Fruit fly (Drosophila melanogaster) whole organism, prepupa: ENCODE results near the gene Coa8.

Source experiments
- CG10669 ChIP-seq: fragments of 200-800 bp; sonication (Bioruptor generic); optimal IDR thresholded peaks from 3 replicates; lab custom pipeline; 2018; ENCODE audit warnings: missing biosample characterization, mild to moderate bottlenecking, missing genetic modification characterization, moderate library complexity
- CG1621 ChIP-seq: fragments of 200-800 bp; sonication (Bioruptor generic); optimal IDR thresholded peaks from 3 replicates; lab custom pipeline; 2018; ENCODE audit warnings: missing biosample characterization, mild to moderate bottlenecking, missing genetic modification characterization
- CG3032 ChIP-seq: fragments of 200-800 bp; optimal IDR thresholded peaks from 2 replicates; lab custom pipeline; 2019; ENCODE audit warnings: missing biosample characterization, mild to moderate bottlenecking, missing genetic modification characterization, moderate library complexity
- CG32006 ChIP-seq: fragments of 200-800 bp; sonication (Bioruptor generic); optimal IDR thresholded peaks from 3 replicates; lab custom pipeline; 2017; ENCODE audit warnings: missing biosample characterization, mild to moderate bottlenecking, missing genetic modification characterization
- CG6163 ChIP-seq: fragments of 200-800 bp; sonication (Bioruptor generic); IDR thresholded peaks from 3 replicates; pipeline ENCODE4 v1.3.6; 2022; ENCODE audit warnings: missing biosample characterization, missing genetic modification characterization
- CG6808 ChIP-seq: fragments of 200-800 bp; sonication (Bioruptor generic); optimal IDR thresholded peaks from 3 replicates; lab custom pipeline; 2017; ENCODE audit warnings: missing biosample characterization, missing genetic modification characterization, mild to moderate bottlenecking, moderate library complexity, missing genetic modification reagents
- CG7368 ChIP-seq: fragments of 200-800 bp; sonication (Bioruptor generic); optimal IDR thresholded peaks from 3 replicates; lab custom pipeline; 2016; ENCODE audit warnings: missing biosample characterization, missing genetic modification characterization
- CG8119 ChIP-seq: fragments of 200-800 bp; sonication (Bioruptor generic); IDR thresholded peaks from 3 replicates; pipeline ENCODE4 v1.3.6; 2022; ENCODE audit warnings: missing biosample characterization, missing genetic modification characterization
- CG9139 ChIP-seq: fragments of 200-800 bp; sonication (Bioruptor generic); optimal IDR thresholded peaks from 3 replicates; lab custom pipeline; 2017; ENCODE audit warnings: missing biosample characterization, mild to moderate bottlenecking, missing genetic modification characterization
- Eip75B ChIP-seq: fragments of 200-800 bp; sonication (Bioruptor generic); optimal IDR thresholded peaks from 3 replicates; lab custom pipeline; 2016; ENCODE audit warnings: missing biosample characterization, missing genetic modification characterization
- Eip78C ChIP-seq: fragments of 200-800 bp; sonication (Bioruptor generic); peaks from one replicate; lab custom pipeline; 2016; ENCODE audit warnings: missing biosample characterization, missing genetic modification characterization
- Ets96B ChIP-seq: fragments of 200-800 bp; optimal IDR thresholded peaks from 2 replicates; lab custom pipeline; 2019; ENCODE audit warnings: missing biosample characterization, mild to moderate bottlenecking, missing genetic modification characterization, moderate library complexity
- Gug ChIP-seq: fragments of 200-800 bp; sonication (Bioruptor generic); IDR thresholded peaks from 2 replicates; pipeline ENCODE4 v1.3.6; 2022; ENCODE audit warnings: missing biosample characterization, missing genetic modification characterization
- Hr39 ChIP-seq: fragments of 200-800 bp; sonication (Bioruptor generic); optimal IDR thresholded peaks from 2 replicates; lab custom pipeline; 2016; ENCODE audit warnings: missing biosample characterization, missing genetic modification characterization
- Lpt ChIP-seq: fragments of 200-800 bp; sonication (Bioruptor generic); optimal IDR thresholded peaks from 3 replicates; lab custom pipeline; 2016; ENCODE audit warnings: missing biosample characterization, missing genetic modification characterization
- Sox102F ChIP-seq: fragments of 200-800 bp; sonication (Bioruptor generic); optimal IDR thresholded peaks from 2 replicates; lab custom pipeline; 2016; ENCODE audit warnings: missing biosample characterization, mild to moderate bottlenecking, missing genetic modification characterization
- Sox15 ChIP-seq: fragments of 200-800 bp; sonication (Bioruptor generic); optimal IDR thresholded peaks from 3 replicates; lab custom pipeline; 2016; ENCODE audit warnings: missing biosample characterization, missing genetic modification characterization
- acj6 ChIP-seq: fragments of 200-800 bp; sonication (Bioruptor generic); optimal IDR thresholded peaks from 3 replicates; lab custom pipeline; 2016; ENCODE audit warnings: missing biosample characterization, missing genetic modification characterization
- dac ChIP-seq: fragments of 200-800 bp; sonication (Bioruptor generic); optimal IDR thresholded peaks from 2 replicates; lab custom pipeline; 2017; ENCODE audit warnings: missing biosample characterization, mild to moderate bottlenecking, missing genetic modification characterization
- dsx ChIP-seq: fragments of 200-800 bp; optimal IDR thresholded peaks from 3 replicates; lab custom pipeline; 2019; ENCODE audit warnings: missing biosample characterization, mild to moderate bottlenecking, missing genetic modification characterization, moderate library complexity; ENCODE audit not compliant: poor library complexity, severe bottlenecking
- eg ChIP-seq: fragments of 200-800 bp; sonication (Bioruptor generic); IDR thresholded peaks from 3 replicates; pipeline ENCODE4 v1.3.6; 2022; ENCODE audit warnings: missing biosample characterization, missing genetic modification characterization
- esn ChIP-seq: fragments of 200-800 bp; sonication (Bioruptor generic); optimal IDR thresholded peaks from 2 replicates; lab custom pipeline; 2016; ENCODE audit warnings: missing biosample characterization, mild to moderate bottlenecking, missing genetic modification characterization, moderate library complexity
- fkh ChIP-seq: fragments of 200-800 bp; sonication (Bioruptor generic); optimal IDR thresholded peaks from 3 replicates; lab custom pipeline; 2017; ENCODE audit warnings: missing biosample characterization, mild to moderate bottlenecking, missing genetic modification characterization, moderate library complexity
- net ChIP-seq: fragments of 200-800 bp; sonication (Bioruptor generic); optimal IDR thresholded peaks from 3 replicates; lab custom pipeline; 2016; ENCODE audit warnings: missing biosample characterization, missing genetic modification characterization
- pdm3 ChIP-seq: fragments of 200-800 bp; sonication (Bioruptor generic); optimal IDR thresholded peaks from 3 replicates; lab custom pipeline; 2016; ENCODE audit warnings: missing biosample characterization, missing genetic modification characterization
- spab ChIP-seq: fragments of 200-800 bp; sonication (Bioruptor generic); optimal IDR thresholded peaks from 2 replicates; lab custom pipeline; 2017; ENCODE audit warnings: missing biosample characterization, mild to moderate bottlenecking, missing genetic modification characterization, missing genetic modification reagents
- ss ChIP-seq, 2 experiments: fragments of 200-800 bp; sonication (Bioruptor generic); optimal IDR thresholded peaks; 2 replicates in 1 of 2; 3 replicates in 1 of 2; lab custom pipeline; 2017 to 2018; ENCODE audit warnings: mild to moderate bottlenecking in 2 of 2, missing biosample characterization in 2 of 2, missing genetic modification characterization in 2 of 2, moderate library complexity in 1 of 2
- svp ChIP-seq: fragments of 200-800 bp; sonication (Bioruptor generic); peaks from one replicate; lab custom pipeline; 2016; ENCODE audit warnings: missing biosample characterization, missing genetic modification characterization

Coa8 gene

dm6 chrX:1908757-1909156, 28.7 kb downstream of the Coa8 start, which contains the start of the genes Edem1 and Rbcn-3B (continued):
- TF ChIP-seq CG10669 (no peak), Hr39 (GFP tag; lab: Kevin White, UChicago) (no peak), CG8119 (GFP tag; lab: Robert Waterston, UW) (peak; percentile 76), CG3032 (tag; lab: Kevin White, UChicago) (peak; percentile 30), pdm3 (GFP tag; lab: Kevin White, UChicago) (no peak), Lpt (GFP tag; lab: Kevin White, UChicago) (peak; percentile 45), Sox15 (GFP tag; lab: Kevin White, UChicago) (no peak), Ets96B (tag; lab: Kevin White, UChicago) (peak; percentile 47), Sox102F (GFP tag; lab: Kevin White, UChicago) (no peak), acj6 (GFP tag; lab: Kevin White, UChicago) (no peak), net (GFP tag; lab: Kevin White, UChicago) (peak; percentile 45), spab (GFP tag; lab: Kevin White, UChicago) (no peak), Eip75B (GFP tag; lab: Kevin White, UChicago) (no peak), dac (GFP tag; lab: Kevin White, UChicago) (peak; percentile 7)

- TF ChIP-seq CG6808 = no peak
- TF ChIP-seq svp (GFP tag; lab: Kevin White, UChicago) = peak; percentile 79
Observed at dm6 chrX:1909533-1909932, 29.5 kb downstream of the Coa8 start.

DNA sequence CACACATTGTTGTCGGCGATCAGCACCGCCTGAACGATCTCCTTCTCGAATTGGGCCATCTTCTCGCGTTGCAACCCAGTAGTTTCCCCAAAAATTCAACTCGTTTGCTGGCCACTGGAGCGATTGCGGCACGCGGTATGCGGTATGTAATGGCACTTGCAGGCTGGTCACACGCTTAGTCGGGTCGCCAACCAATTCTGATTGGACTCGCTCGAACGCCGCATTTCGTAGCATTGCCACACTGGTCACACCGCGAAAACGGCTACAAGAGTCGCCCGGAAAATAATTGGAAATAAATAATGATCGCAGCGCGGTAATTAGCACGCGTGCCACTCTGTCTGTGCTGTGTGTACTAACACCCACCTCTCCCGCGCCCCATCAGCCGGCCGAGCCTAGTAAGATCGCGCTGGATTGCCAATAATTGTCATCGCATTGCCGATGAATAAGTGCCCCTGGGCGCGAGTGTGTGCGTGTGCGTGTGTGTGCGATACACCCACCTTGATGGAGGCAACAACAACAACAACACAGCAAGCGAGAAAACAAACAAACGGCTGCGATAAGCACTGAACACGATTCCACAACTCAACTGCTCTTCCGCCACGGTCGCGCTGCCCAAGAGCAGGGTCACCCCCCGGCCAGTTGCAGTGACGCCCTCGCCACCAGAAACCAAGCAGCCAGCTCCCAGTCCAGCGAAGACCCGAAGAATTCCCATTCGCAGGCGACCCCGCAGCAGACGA, 42.9 kb downstream of the Coa8 start, which contains the start of the genes eIF2Bepsilon and Ocrl:
TSS of gene eIF2Bepsilon (minus strand) at position 110 of the 737 bp plus-strand sequence.
TSS of gene Ocrl (plus strand) at position 217 of the 737 bp plus-strand sequence.
- TF ChIP-seq fkh (peak; percentile 88), CG1621 (tag; lab: Kevin White, UChicago) (peak; percentile 57), CG6163 (GFP tag; lab: Robert Waterston, UW) (0 out of 3 replicates have a peak, but pooled peaks have one; percentile 5), svp (GFP tag; lab: Kevin White, UChicago) (peak; percentile 88), CG32006 (GFP tag; lab: Kevin White, UChicago) (no peak)

DNA sequence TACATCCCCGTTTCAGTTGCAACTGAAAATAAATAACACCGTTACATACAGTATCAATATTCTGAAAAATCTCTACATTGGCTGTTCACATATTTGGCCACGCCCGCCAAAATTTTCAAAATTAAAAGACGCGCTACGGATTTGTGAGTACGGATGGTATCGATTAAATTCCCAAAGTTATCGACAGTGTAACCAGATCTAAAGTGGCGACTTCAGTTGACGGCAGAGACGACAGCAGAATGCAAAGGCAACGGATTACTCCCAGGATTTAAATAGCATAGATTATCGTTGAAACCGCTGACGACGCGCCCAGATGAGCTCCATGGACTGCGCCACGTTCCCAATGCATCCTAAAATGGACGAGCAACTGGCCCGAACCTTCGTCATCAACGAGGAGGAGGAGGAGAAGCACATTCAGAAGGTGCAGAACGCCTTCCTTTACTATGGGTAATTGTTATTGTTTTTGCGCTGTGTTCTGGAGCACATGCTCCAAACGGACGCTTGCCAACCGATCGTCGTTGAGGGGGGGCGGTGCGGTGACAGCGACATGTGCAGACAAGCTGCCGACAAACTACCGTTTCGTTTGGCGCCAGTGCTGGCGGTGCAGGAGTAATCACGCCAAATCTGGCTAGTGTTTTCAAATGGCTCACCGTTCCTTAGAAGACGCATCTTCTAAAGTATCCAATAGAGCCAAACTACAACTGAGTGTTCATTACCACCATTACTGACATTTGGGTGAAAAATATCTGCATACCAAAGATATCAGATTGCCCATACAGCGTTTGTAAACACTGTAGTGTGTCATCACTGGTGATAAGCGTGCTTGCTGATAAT, 47.6 kb downstream of the Coa8 start, which contains the start of gene CG11596:
TSS of gene CG11596 (plus strand) at position 211 of the 834 bp plus-strand sequence.
- TF ChIP-seq eg (GFP tag; lab: Robert Waterston, UW) (0 out of 3 replicates have a peak, but pooled peaks have one; percentile 23), Gug (no peak), Eip78C (GFP tag; lab: Kevin White, UChicago) (no peak), CG1621 (tag; lab: Kevin White, UChicago) (peak; percentile 89), CG9139 (GFP tag; lab: Kevin White, UChicago) (no peak), svp (GFP tag; lab: Kevin White, UChicago) (peak; percentile 62), esn (GFP tag; lab: Kevin White, UChicago) (peak; percentile 16), dsx (peak; percentile 34), fkh (peak; percentile 58), ss (GFP tag; optimal IDR thresholded peaks at IDR 0.05; lab: Kevin White, UChicago) (no peak), CG7368 (no peak), CG8119 (GFP tag; lab: Robert Waterston, UW) (no peak)
